Worm (Caenorhabditis elegans): ENCODE data around the gene B0464.9.

DNA sequence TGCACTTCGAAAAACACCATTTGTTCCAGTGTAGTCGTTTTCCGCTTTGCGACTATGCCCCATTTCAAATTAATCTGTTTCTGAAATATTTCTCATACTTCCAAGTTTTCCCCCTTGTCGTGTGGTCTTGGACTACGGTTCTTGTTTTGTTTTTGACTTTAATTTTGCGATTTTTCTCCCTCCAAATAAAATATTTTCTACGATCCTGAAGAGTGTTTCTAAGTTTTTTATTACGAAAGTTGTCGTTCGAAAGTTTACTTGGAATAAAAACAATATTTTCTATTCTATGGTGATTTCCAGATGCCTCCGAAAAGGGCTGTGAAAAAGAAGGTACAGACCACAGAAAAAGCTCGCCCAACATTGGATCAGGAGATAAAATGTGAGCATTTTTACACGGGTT, 2.3 kb downstream of the B0464.9 start, which contains the start of gene tag-342:
- no peak for TF ChIP-seq unc-39 (tag; optimal IDR thresholded peaks at IDR 0.05)
- no peak for TF ChIP-seq ztf-4 (tag; optimal IDR thresholded peaks at IDR 0.05)
- TF ChIP-seq ztf-11 (tag; optimal IDR thresholded peaks at IDR 0.05): no peak
- TF ChIP-seq sma-3 (GFP tag; optimal IDR thresholded peaks at IDR 0.05): no peak
- TF ChIP-seq elt-1 (tag; optimal IDR thresholded peaks at IDR 0.05): no peak
- no peak for TF ChIP-seq alr-1 (tag; optimal IDR thresholded peaks at IDR 0.05)
- no peak for TF ChIP-seq nhr-11 (tag; optimal IDR thresholded peaks at IDR 0.05)
- no peak for TF ChIP-seq lin-13 (GFP tag; optimal IDR thresholded peaks at IDR 0.05)
- TF ChIP-seq nhr-77 (tag; optimal IDR thresholded peaks at IDR 0.05): no peak
- no peak for TF ChIP-seq nhr-10 (tag; optimal IDR thresholded peaks at IDR 0.05)
- no peak for TF ChIP-seq lin-39 (tag; optimal IDR thresholded peaks at IDR 0.05)
- no peak for TF ChIP-seq aly-2 (tag; optimal IDR thresholded peaks at IDR 0.05)
- no peak for TF ChIP-seq blmp-1 (tag; optimal IDR thresholded peaks at IDR 0.05; ENCODE audit: insufficient read depth)

Data from whole organism, L2 larva.